Fruit fly (Drosophila melanogaster) whole organism, prepupa: Measurements from ENCODE around the gene bai.

Experiments
- Blimp-1 ChIP-seq: fragments of 200-800 bp; sonication (Bioruptor generic); optimal IDR thresholded peaks from 3 replicates; lab custom pipeline; 2017; ENCODE audit warnings: missing biosample characterization, missing genetic modification characterization, mild to moderate bottlenecking, moderate library complexity, missing genetic modification reagents
- CG10631 ChIP-seq: fragments of 200-800 bp; sonication (Bioruptor generic); optimal IDR thresholded peaks from 2 replicates; lab custom pipeline; 2016; ENCODE audit warnings: missing biosample characterization, missing genetic modification characterization
- CG10669 ChIP-seq: fragments of 200-800 bp; sonication (Bioruptor generic); optimal IDR thresholded peaks from 3 replicates; lab custom pipeline; 2018; ENCODE audit warnings: missing biosample characterization, mild to moderate bottlenecking, missing genetic modification characterization, moderate library complexity
- CG11294 ChIP-seq: fragments of 200-800 bp; sonication (Bioruptor generic); IDR thresholded peaks from 2 replicates; pipeline ENCODE4 v1.3.6; 2022; ENCODE audit warnings: missing biosample characterization, missing genetic modification characterization
- CG11762 ChIP-seq: fragments of 200-800 bp; sonication (Bioruptor generic); optimal IDR thresholded peaks from 3 replicates; lab custom pipeline; 2016; ENCODE audit warnings: missing biosample characterization, missing genetic modification characterization; ENCODE audit not compliant: insufficient read depth
- CG1621 ChIP-seq: fragments of 200-800 bp; sonication (Bioruptor generic); optimal IDR thresholded peaks from 3 replicates; lab custom pipeline; 2018; ENCODE audit warnings: missing biosample characterization, mild to moderate bottlenecking, missing genetic modification characterization
- CG3032 ChIP-seq: fragments of 200-800 bp; optimal IDR thresholded peaks from 2 replicates; lab custom pipeline; 2019; ENCODE audit warnings: missing biosample characterization, mild to moderate bottlenecking, missing genetic modification characterization, moderate library complexity
- CG31627 ChIP-seq: fragments of 200-800 bp; sonication (Bioruptor generic); optimal IDR thresholded peaks from 3 replicates; lab custom pipeline; 2016; ENCODE audit warnings: missing biosample characterization, missing genetic modification characterization
- CG34406 ChIP-seq: fragments of 200-800 bp; sonication (Bioruptor generic); optimal IDR thresholded peaks from 3 replicates; lab custom pipeline; 2016; ENCODE audit warnings: missing biosample characterization, missing genetic modification characterization
- CG3919 ChIP-seq: fragments of 200-800 bp; sonication (Bioruptor generic); optimal IDR thresholded peaks from 3 replicates; lab custom pipeline; 2016; ENCODE audit warnings: missing biosample characterization, missing genetic modification characterization
- CG4318 ChIP-seq: fragments of 200-800 bp; sonication (Bioruptor generic); optimal IDR thresholded peaks from 3 replicates; lab custom pipeline; 2017; ENCODE audit warnings: missing biosample characterization, mild to moderate bottlenecking, missing genetic modification characterization
- CG6163 ChIP-seq: fragments of 200-800 bp; sonication (Bioruptor generic); IDR thresholded peaks from 3 replicates; pipeline ENCODE4 v1.3.6; 2022; ENCODE audit warnings: missing biosample characterization, missing genetic modification characterization
- CG6276 ChIP-seq: fragments of 200-800 bp; sonication (Bioruptor generic); optimal IDR thresholded peaks from 2 replicates; lab custom pipeline; 2017; ENCODE audit warnings: missing biosample characterization, mild to moderate bottlenecking, missing genetic modification characterization
- CG6792 ChIP-seq: fragments of 200-800 bp; sonication (Bioruptor generic); optimal IDR thresholded peaks from 3 replicates; lab custom pipeline; 2016; ENCODE audit warnings: missing biosample characterization, missing genetic modification characterization
- CG6808 ChIP-seq: fragments of 200-800 bp; sonication (Bioruptor generic); optimal IDR thresholded peaks from 3 replicates; lab custom pipeline; 2017; ENCODE audit warnings: missing biosample characterization, missing genetic modification characterization, mild to moderate bottlenecking, moderate library complexity, missing genetic modification reagents
- CG6854 ChIP-seq: fragments of 200-800 bp; sonication (Bioruptor generic); optimal IDR thresholded peaks from 2 replicates; lab custom pipeline; 2017; ENCODE audit warnings: missing biosample characterization, mild to moderate bottlenecking, missing genetic modification characterization
- CG7368 ChIP-seq: fragments of 200-800 bp; sonication (Bioruptor generic); optimal IDR thresholded peaks from 3 replicates; lab custom pipeline; 2016; ENCODE audit warnings: missing biosample characterization, missing genetic modification characterization
- CG8119 ChIP-seq: fragments of 200-800 bp; sonication (Bioruptor generic); IDR thresholded peaks from 3 replicates; pipeline ENCODE4 v1.3.6; 2022; ENCODE audit warnings: missing biosample characterization, missing genetic modification characterization
- CG8319 ChIP-seq: fragments of 200-800 bp; sonication (Bioruptor generic); optimal IDR thresholded peaks from 3 replicates; lab custom pipeline; 2016; ENCODE audit warnings: missing biosample characterization, missing genetic modification characterization
- CG9139 ChIP-seq: fragments of 200-800 bp; sonication (Bioruptor generic); optimal IDR thresholded peaks from 3 replicates; lab custom pipeline; 2017; ENCODE audit warnings: missing biosample characterization, mild to moderate bottlenecking, missing genetic modification characterization
- Eip75B ChIP-seq: fragments of 200-800 bp; sonication (Bioruptor generic); optimal IDR thresholded peaks from 3 replicates; lab custom pipeline; 2016; ENCODE audit warnings: missing biosample characterization, missing genetic modification characterization
- Eip78C ChIP-seq: fragments of 200-800 bp; sonication (Bioruptor generic); peaks from one replicate; lab custom pipeline; 2016; ENCODE audit warnings: missing biosample characterization, missing genetic modification characterization
- Eip93F ChIP-seq: fragments of 200-800 bp; sonication (Bioruptor generic); optimal IDR thresholded peaks from 2 replicates; lab custom pipeline; 2016; ENCODE audit warnings: missing biosample characterization, mild to moderate bottlenecking, missing genetic modification characterization
- Ets21C ChIP-seq: fragments of 200-800 bp; sonication (Bioruptor generic); optimal IDR thresholded peaks from 3 replicates; lab custom pipeline; 2016; ENCODE audit warnings: missing biosample characterization, missing genetic modification characterization
- Ets96B ChIP-seq: fragments of 200-800 bp; optimal IDR thresholded peaks from 2 replicates; lab custom pipeline; 2019; ENCODE audit warnings: missing biosample characterization, mild to moderate bottlenecking, missing genetic modification characterization, moderate library complexity
- Gug ChIP-seq: fragments of 200-800 bp; sonication (Bioruptor generic); IDR thresholded peaks from 2 replicates; pipeline ENCODE4 v1.3.6; 2022; ENCODE audit warnings: missing biosample characterization, missing genetic modification characterization
- Hr38 ChIP-seq: sonication (Bioruptor generic); optimal IDR thresholded peaks from 2 replicates; lab custom pipeline; 2016; ENCODE audit warnings: missing biosample characterization, missing genetic modification characterization
- Hr39 ChIP-seq: fragments of 200-800 bp; sonication (Bioruptor generic); optimal IDR thresholded peaks from 2 replicates; lab custom pipeline; 2016; ENCODE audit warnings: missing biosample characterization, missing genetic modification characterization
- Hr4 ChIP-seq: fragments of 200-800 bp; sonication (Bioruptor generic); optimal IDR thresholded peaks from 3 replicates; lab custom pipeline; 2016; ENCODE audit warnings: missing biosample characterization, missing genetic modification characterization
- Lpt ChIP-seq: fragments of 200-800 bp; sonication (Bioruptor generic); optimal IDR thresholded peaks from 3 replicates; lab custom pipeline; 2016; ENCODE audit warnings: missing biosample characterization, missing genetic modification characterization
- Met ChIP-seq: fragments of 200-800 bp; sonication (Bioruptor generic); optimal IDR thresholded peaks from 3 replicates; lab custom pipeline; 2016; ENCODE audit warnings: missing biosample characterization, missing genetic modification characterization
- OdsH ChIP-seq: fragments of 200-800 bp; sonication (Bioruptor generic); optimal IDR thresholded peaks from 3 replicates; lab custom pipeline; 2016; ENCODE audit warnings: missing biosample characterization, missing genetic modification characterization
- Sox14 ChIP-seq: fragments of 200-800 bp; sonication (Bioruptor generic); optimal IDR thresholded peaks from 3 replicates; lab custom pipeline; 2016; ENCODE audit warnings: missing biosample characterization, missing genetic modification characterization
- Sox15 ChIP-seq: fragments of 200-800 bp; sonication (Bioruptor generic); optimal IDR thresholded peaks from 3 replicates; lab custom pipeline; 2016; ENCODE audit warnings: missing biosample characterization, missing genetic modification characterization
- achi ChIP-seq: fragments of 200-800 bp; sonication (Bioruptor generic); optimal IDR thresholded peaks from 3 replicates; lab custom pipeline; 2016; ENCODE audit warnings: missing biosample characterization, missing genetic modification characterization
- acj6 ChIP-seq: fragments of 200-800 bp; sonication (Bioruptor generic); optimal IDR thresholded peaks from 3 replicates; lab custom pipeline; 2016; ENCODE audit warnings: missing biosample characterization, missing genetic modification characterization
- cyc ChIP-seq: fragments of 200-800 bp; sonication (Bioruptor generic); optimal IDR thresholded peaks from 3 replicates; lab custom pipeline; 2016; ENCODE audit warnings: missing biosample characterization, missing genetic modification characterization
- dsx ChIP-seq: fragments of 200-800 bp; optimal IDR thresholded peaks from 3 replicates; lab custom pipeline; 2019; ENCODE audit warnings: missing biosample characterization, mild to moderate bottlenecking, missing genetic modification characterization, moderate library complexity; ENCODE audit not compliant: poor library complexity, severe bottlenecking
- eg ChIP-seq: fragments of 200-800 bp; sonication (Bioruptor generic); IDR thresholded peaks from 3 replicates; pipeline ENCODE4 v1.3.6; 2022; ENCODE audit warnings: missing biosample characterization, missing genetic modification characterization
- esn ChIP-seq: fragments of 200-800 bp; sonication (Bioruptor generic); optimal IDR thresholded peaks from 2 replicates; lab custom pipeline; 2016; ENCODE audit warnings: missing biosample characterization, mild to moderate bottlenecking, missing genetic modification characterization, moderate library complexity
- fd59A ChIP-seq: fragments of 200-800 bp; sonication (Bioruptor generic); optimal IDR thresholded peaks from 2 replicates; lab custom pipeline; 2017; ENCODE audit warnings: missing biosample characterization, mild to moderate bottlenecking, missing genetic modification characterization, missing genetic modification reagents
- fd85E ChIP-seq: fragments of 200-800 bp; sonication (Bioruptor generic); optimal IDR thresholded peaks from 3 replicates; lab custom pipeline; 2016; ENCODE audit warnings: missing biosample characterization, missing genetic modification characterization
- fkh ChIP-seq: fragments of 200-800 bp; sonication (Bioruptor generic); optimal IDR thresholded peaks from 3 replicates; lab custom pipeline; 2017; ENCODE audit warnings: missing biosample characterization, mild to moderate bottlenecking, missing genetic modification characterization, moderate library complexity
- lz ChIP-seq: fragments of 200-800 bp; sonication (Bioruptor generic); optimal IDR thresholded peaks from 3 replicates; lab custom pipeline; 2016; ENCODE audit warnings: missing biosample characterization, missing genetic modification characterization
- salr ChIP-seq, 2 experiments: fragments of 200-800 bp; sonication (Bioruptor generic); optimal IDR thresholded peaks; 3 replicates each; lab custom pipeline; 2016 to 2018; ENCODE audit warnings: missing biosample characterization in 2 of 2, missing genetic modification characterization in 2 of 2, mild to moderate bottlenecking in 1 of 2
- spab ChIP-seq: fragments of 200-800 bp; sonication (Bioruptor generic); optimal IDR thresholded peaks from 2 replicates; lab custom pipeline; 2017; ENCODE audit warnings: missing biosample characterization, mild to moderate bottlenecking, missing genetic modification characterization, missing genetic modification reagents
- svp ChIP-seq: fragments of 200-800 bp; sonication (Bioruptor generic); peaks from one replicate; lab custom pipeline; 2016; ENCODE audit warnings: missing biosample characterization, missing genetic modification characterization
- topi ChIP-seq: fragments of 200-800 bp; sonication (Bioruptor generic); optimal IDR thresholded peaks from 3 replicates; lab custom pipeline; 2016; ENCODE audit warnings: missing biosample characterization, missing genetic modification characterization
- vri ChIP-seq: fragments of 200-800 bp; sonication (Bioruptor generic); optimal IDR thresholded peaks from 3 replicates; lab custom pipeline; 2016; ENCODE audit warnings: missing biosample characterization, mild to moderate bottlenecking, missing genetic modification characterization

bai gene

dm6 chr3R:25074558-25074964 lies 35.4 kb downstream of the bai start, which contains the start of the genes shams and CG11920:
Gene shams, minus strand, starts transcription at chr3R:25074607.
Gene CG11920, plus strand, starts transcription at chr3R:25074877.
- TF ChIP-seq CG11294 = no peak
- no peak for TF ChIP-seq CG1621
- TF ChIP-seq CG7368 (GFP tag; lab: Kevin White, UChicago) = no peak
- no peak for TF ChIP-seq Gug (GFP tag; lab: Robert Waterston, UW)
- TF ChIP-seq CG6792 = no peak
- TF ChIP-seq Sox15 (GFP tag; lab: Kevin White, UChicago) = no peak
- no peak for TF ChIP-seq CG6854 (GFP tag; lab: Kevin White, UChicago)
- peak; percentile 47 for TF ChIP-seq esn
- TF ChIP-seq fd85E = no peak
- TF ChIP-seq Ets96B (tag; lab: Kevin White, UChicago) = no peak
- no peak for TF ChIP-seq CG6808 (GFP tag; lab: Kevin White, UChicago)
- TF ChIP-seq salr (GFP tag; optimal IDR thresholded peaks at IDR 0.05; lab: Kevin White, UChicago) = no peak
- TF ChIP-seq CG4318 = no peak
- TF ChIP-seq CG10631 (GFP tag; lab: Kevin White, UChicago) = no peak
- TF ChIP-seq topi (GFP tag; lab: Kevin White, UChicago) = peak; percentile 11
- TF ChIP-seq CG11762 (GFP tag; lab: Kevin White, UChicago) = no peak
- TF ChIP-seq Eip93F (GFP tag; lab: Kevin White, UChicago) = peak; percentile 53
- TF ChIP-seq Eip78C = peak; percentile 82
- peak; percentile 10 for TF ChIP-seq OdsH (GFP tag; lab: Kevin White, UChicago)
- TF ChIP-seq Blimp-1 = no peak
- no peak for TF ChIP-seq CG6163 (GFP tag; lab: Robert Waterston, UW)
- TF ChIP-seq CG3032 = peak; percentile 13
- TF ChIP-seq Hr4 = no peak
- no peak for TF ChIP-seq cyc (GFP tag; lab: Kevin White, UChicago)
- TF ChIP-seq Ets21C (GFP tag; lab: Kevin White, UChicago) = no peak
- no peak for TF ChIP-seq spab (GFP tag; lab: Kevin White, UChicago)
- no peak for TF ChIP-seq CG10669 (GFP tag; lab: Kevin White, UChicago)
- no peak for TF ChIP-seq dsx (GFP tag; lab: Kevin White, UChicago)
- no peak for TF ChIP-seq fd59A (GFP tag; lab: Kevin White, UChicago)
- no peak for TF ChIP-seq vri (GFP tag; lab: Kevin White, UChicago)
- TF ChIP-seq svp (GFP tag; lab: Kevin White, UChicago) = no peak
- TF ChIP-seq Eip75B = peak; percentile 34
- no peak for TF ChIP-seq Lpt (GFP tag; lab: Kevin White, UChicago)
- no peak for TF ChIP-seq CG8119 (GFP tag; lab: Robert Waterston, UW)
- no peak for TF ChIP-seq CG34406 (GFP tag; lab: Kevin White, UChicago)
- no peak for TF ChIP-seq CG31627 (GFP tag; lab: Kevin White, UChicago)
- TF ChIP-seq Hr39 = no peak
- TF ChIP-seq acj6 (GFP tag; lab: Kevin White, UChicago) = peak; percentile 3
- TF ChIP-seq lz = no peak
- TF ChIP-seq Sox14 (GFP tag; lab: Kevin White, UChicago) = peak; percentile 27
- TF ChIP-seq eg (GFP tag; lab: Robert Waterston, UW) = no peak
- TF ChIP-seq CG6276 (GFP tag; lab: Kevin White, UChicago) = no peak
- no peak for TF ChIP-seq Hr38
- TF ChIP-seq CG8319 (GFP tag; lab: Kevin White, UChicago) = no peak
- no peak for TF ChIP-seq CG9139 (GFP tag; lab: Kevin White, UChicago)
- TF ChIP-seq fkh (GFP tag; lab: Kevin White, UChicago) = peak; percentile 97
- peak; percentile 1 for TF ChIP-seq achi (GFP tag; lab: Kevin White, UChicago)
- TF ChIP-seq CG3919 (GFP tag; lab: Kevin White, UChicago) = no peak
- no peak for TF ChIP-seq Met (GFP tag; lab: Kevin White, UChicago)
